Fruit fly (Drosophila melanogaster) whole organism, embryonic: ENCODE data around the gene CG11309.

Source experiments
- ATbp ChIP-seq: fragments of 200-800 bp; sonication (Bioruptor generic); optimal IDR thresholded peaks from 2 replicates; lab custom pipeline; 2017; ENCODE audit warnings: missing biosample characterization, mild to moderate bottlenecking, missing genetic modification characterization, missing genetic modification reagents
- Adf1 ChIP-seq: fragments of 200-800 bp; sonication (Bioruptor generic); IDR thresholded peaks from 2 replicates; pipeline ENCODE4 v1.3.6; 2022; ENCODE audit warnings: missing biosample characterization, missing genetic modification characterization
- Bteb2 ChIP-seq: fragments of 200-800 bp; sonication (Bioruptor generic); optimal IDR thresholded peaks from 2 replicates; lab custom pipeline; 2016; ENCODE audit warnings: missing biosample characterization, missing genetic modification characterization
- CG10147 ChIP-seq: fragments of 200-800 bp; sonication (Bioruptor generic); optimal IDR thresholded peaks from 2 replicates; lab custom pipeline; 2019; ENCODE audit warnings: missing biosample characterization, mild to moderate bottlenecking, missing genetic modification characterization, moderate library complexity
- CG10462 ChIP-seq: fragments of 200-800 bp; sonication (Bioruptor generic); optimal IDR thresholded peaks from 2 replicates; lab custom pipeline; 2016; ENCODE audit warnings: missing biosample characterization, missing genetic modification characterization
- CG10565 ChIP-seq: fragments of 200-800 bp; sonication (Bioruptor generic); optimal IDR thresholded peaks from 3 replicates; lab custom pipeline; 2016; ENCODE audit warnings: missing biosample characterization, mild to moderate bottlenecking, missing genetic modification characterization
- CG10959 ChIP-seq: fragments of 200-800 bp; sonication (Bioruptor generic); IDR thresholded peaks from 2 replicates; pipeline ENCODE4 v1.3.6; 2022; ENCODE audit warnings: missing biosample characterization, missing genetic modification characterization
- CG11456 ChIP-seq: fragments of 200-800 bp; sonication (Bioruptor generic); IDR thresholded peaks from 3 replicates; pipeline ENCODE4 v1.3.6; 2022; ENCODE audit warnings: missing biosample characterization, missing genetic modification characterization
- CG12071 ChIP-seq: fragments of 200-800 bp; sonication (Bioruptor generic); optimal IDR thresholded peaks from 3 replicates; lab custom pipeline; 2018; ENCODE audit warnings: missing biosample characterization, mild to moderate bottlenecking, missing genetic modification characterization
- CG12155 ChIP-seq: fragments of 200-800 bp; sonication (Bioruptor generic); optimal IDR thresholded peaks from 3 replicates; lab custom pipeline; 2016; ENCODE audit warnings: missing biosample characterization, missing genetic modification characterization
- CG12219 ChIP-seq: fragments of 200-800 bp; sonication (Bioruptor generic); optimal IDR thresholded peaks from 3 replicates; lab custom pipeline; 2018; ENCODE audit warnings: missing biosample characterization, mild to moderate bottlenecking, missing genetic modification characterization
- CG12744 ChIP-seq: fragments of 200-800 bp; sonication (Bioruptor generic); optimal IDR thresholded peaks from 2 replicates; lab custom pipeline; 2016; ENCODE audit warnings: missing biosample characterization, missing genetic modification characterization
- CG13296 ChIP-seq: fragments of 200-800 bp; sonication (Bioruptor generic); optimal IDR thresholded peaks from 3 replicates; lab custom pipeline; 2018; ENCODE audit warnings: missing biosample characterization, mild to moderate bottlenecking, missing genetic modification characterization
- CG1602 ChIP-seq: fragments of 200-800 bp; sonication (Bioruptor generic); optimal IDR thresholded peaks from 3 replicates; lab custom pipeline; 2016; ENCODE audit warnings: missing biosample characterization, missing genetic modification characterization
- CG16863 ChIP-seq: fragments of 200-800 bp; sonication (Bioruptor generic); optimal IDR thresholded peaks from 3 replicates; lab custom pipeline; 2016; ENCODE audit warnings: missing biosample characterization, missing genetic modification characterization
- CG2116 ChIP-seq: fragments of 200-800 bp; sonication (Bioruptor generic); optimal IDR thresholded peaks from 3 replicates; lab custom pipeline; 2018; ENCODE audit warnings: missing biosample characterization, mild to moderate bottlenecking, missing genetic modification characterization
- CG32772 ChIP-seq: fragments of 200-800 bp; sonication (Bioruptor generic); IDR thresholded peaks from 2 replicates; pipeline ENCODE4 v1.3.6; 2022; ENCODE audit warnings: missing biosample characterization, missing genetic modification characterization
- CG4328 ChIP-seq: fragments of 200-800 bp; sonication (Bioruptor generic); optimal IDR thresholded peaks from 3 replicates; lab custom pipeline; 2017; ENCODE audit warnings: missing biosample characterization, missing genetic modification reagents, missing genetic modification characterization
- CG43689 ChIP-seq: fragments of 200-800 bp; sonication (Bioruptor generic); IDR thresholded peaks from 2 replicates; pipeline ENCODE4 v1.3.6; 2022; ENCODE audit warnings: missing biosample characterization, missing genetic modification characterization
- CG6254 ChIP-seq: fragments of 200-800 bp; sonication (Bioruptor generic); optimal IDR thresholded peaks from 3 replicates; lab custom pipeline; 2017; ENCODE audit warnings: mild to moderate bottlenecking, missing biosample characterization, missing genetic modification reagents, missing genetic modification characterization
- CG6272 ChIP-seq: fragments of 200-800 bp; sonication (Bioruptor generic); IDR thresholded peaks from 2 replicates; pipeline ENCODE4 v1.3.6; 2022; ENCODE audit warnings: missing biosample characterization, missing genetic modification characterization
- CG6683 ChIP-seq: fragments of 200-800 bp; sonication (Bioruptor generic); optimal IDR thresholded peaks from 2 replicates; lab custom pipeline; 2017; ENCODE audit warnings: missing biosample characterization, mild to moderate bottlenecking, missing genetic modification characterization, missing genetic modification reagents
- CG6854 ChIP-seq: fragments of 200-800 bp; sonication (Bioruptor generic); optimal IDR thresholded peaks from 3 replicates; lab custom pipeline; 2017; ENCODE audit warnings: missing biosample characterization, mild to moderate bottlenecking, missing genetic modification characterization
- CG7745 ChIP-seq: fragments of 200-800 bp; sonication (Bioruptor generic); optimal IDR thresholded peaks from 2 replicates; lab custom pipeline; 2018; ENCODE audit warnings: missing biosample characterization, mild to moderate bottlenecking, missing genetic modification characterization, moderate library complexity
- CG7839 ChIP-seq: fragments of 200-800 bp; sonication (Bioruptor generic); optimal IDR thresholded peaks from 3 replicates; lab custom pipeline; 2018; ENCODE audit warnings: missing biosample characterization, mild to moderate bottlenecking, missing genetic modification characterization, moderate library complexity
- CG8359 ChIP-seq: fragments of 200-800 bp; sonication (Bioruptor generic); optimal IDR thresholded peaks from 2 replicates; lab custom pipeline; 2017; ENCODE audit warnings: missing biosample characterization, mild to moderate bottlenecking, missing genetic modification characterization, borderline replicate concordance
- CkIIα-i1 ChIP-seq: fragments of 200-800 bp; sonication (Bioruptor generic); IDR thresholded peaks from 2 replicates; pipeline ENCODE4 v1.3.6; 2022; ENCODE audit warnings: missing biosample characterization, missing genetic modification characterization
- Dbx ChIP-seq: fragments of 200-800 bp; sonication (Bioruptor generic); IDR thresholded peaks from 3 replicates; pipeline ENCODE4 v1.3.6; 2022; ENCODE audit warnings: missing biosample characterization, missing genetic modification characterization
- Fer2 ChIP-seq: fragments of 200-800 bp; sonication (Bioruptor generic); optimal IDR thresholded peaks from 2 replicates; lab custom pipeline; 2018; ENCODE audit warnings: missing biosample characterization, mild to moderate bottlenecking, missing genetic modification characterization, moderate library complexity
- HHEX ChIP-seq: fragments of 200-800 bp; sonication (Bioruptor generic); optimal IDR thresholded peaks from 3 replicates; lab custom pipeline; 2017; ENCODE audit warnings: missing biosample characterization, mild to moderate bottlenecking, missing genetic modification characterization, missing genetic modification reagents
- Jarid2 ChIP-seq: fragments of 200-800 bp; sonication (Bioruptor generic); optimal IDR thresholded peaks from 3 replicates; lab custom pipeline; 2017; ENCODE audit warnings: mild to moderate bottlenecking, missing biosample characterization, missing genetic modification reagents, missing genetic modification characterization
- Lhr ChIP-seq: fragments of 200-800 bp; sonication (Bioruptor generic); optimal IDR thresholded peaks from 3 replicates; lab custom pipeline; 2017; ENCODE audit warnings: mild to moderate bottlenecking, missing biosample characterization, missing genetic modification reagents, missing genetic modification characterization
- Lpt ChIP-seq: fragments of >200 bp; optimal IDR thresholded peaks from 2 replicates; lab custom pipeline; 2018; ENCODE audit warnings: missing biosample characterization, missing genetic modification characterization
- MESR4 ChIP-seq: fragments of 200-800 bp; sonication (Bioruptor generic); optimal IDR thresholded peaks from 2 replicates; lab custom pipeline; 2018; ENCODE audit warnings: missing biosample characterization, mild to moderate bottlenecking, missing genetic modification characterization, moderate library complexity
- Nf-YC ChIP-seq: fragments of 200-800 bp; optimal IDR thresholded peaks from 3 replicates; lab custom pipeline; 2019; ENCODE audit warnings: missing biosample characterization, mild to moderate bottlenecking, missing genetic modification characterization, moderate library complexity
- Stat92E ChIP-seq, 3 experiments: fragments of >200 bp in 2 of 3; fragments of 200-800 bp in 1 of 3; sonication (Bioruptor generic) in 1 of 3; optimal IDR thresholded peaks; 2 replicates each; lab custom pipeline; 2017 to 2019; ENCODE audit warnings: missing biosample characterization in 3 of 3, missing genetic modification characterization in 3 of 3, mild to moderate bottlenecking in 1 of 3, moderate library complexity in 1 of 3
- ap ChIP-seq: fragments of 200-800 bp; sonication (Bioruptor generic); IDR thresholded peaks from 2 replicates; pipeline ENCODE4 v1.3.6; 2022; ENCODE audit warnings: missing biosample characterization, missing genetic modification characterization
- ash1 ChIP-seq: fragments of 200-800 bp; sonication (Bioruptor generic); optimal IDR thresholded peaks from 2 replicates; lab custom pipeline; 2018; ENCODE audit warnings: missing biosample characterization, mild to moderate bottlenecking, missing genetic modification characterization
- cas ChIP-seq: fragments of 200-800 bp; sonication (Bioruptor generic); IDR thresholded peaks from 2 replicates; pipeline ENCODE4 v1.3.6; 2022; ENCODE audit warnings: missing biosample characterization, missing genetic modification characterization
- dmrt11E ChIP-seq: fragments of 200-800 bp; sonication (Bioruptor generic); optimal IDR thresholded peaks from 3 replicates; lab custom pipeline; 2018; ENCODE audit warnings: missing biosample characterization, mild to moderate bottlenecking, missing genetic modification characterization, moderate library complexity
- gfzf ChIP-seq: fragments of 200-800 bp; sonication (Bioruptor generic); optimal IDR thresholded peaks from 2 replicates; lab custom pipeline; 2016; ENCODE audit warnings: missing biosample characterization, mild to moderate bottlenecking, missing genetic modification characterization, moderate library complexity
- mam ChIP-seq: fragments of 200-800 bp; sonication (Bioruptor generic); optimal IDR thresholded peaks from 3 replicates; lab custom pipeline; 2016; ENCODE audit warnings: missing biosample characterization, missing genetic modification characterization
- otp ChIP-seq: fragments of 200-800 bp; sonication (Bioruptor generic); IDR thresholded peaks from 3 replicates; pipeline ENCODE4, ENCODE4 v1.3.6; 2022; ENCODE audit warnings: missing biosample characterization, missing genetic modification characterization
- p53 ChIP-seq: fragments of 200-800 bp; sonication (Bioruptor generic); optimal IDR thresholded peaks from 2 replicates; lab custom pipeline; 2016; ENCODE audit warnings: missing biosample characterization, missing genetic modification characterization
- pfk ChIP-seq: fragments of 200-800 bp; sonication (Bioruptor generic); optimal IDR thresholded peaks from 2 replicates; lab custom pipeline; 2018; ENCODE audit warnings: missing biosample characterization, mild to moderate bottlenecking, missing genetic modification characterization, moderate library complexity
- sc ChIP-seq, 3 experiments: fragments of >200 bp in 2 of 3; fragments of 200-800 bp in 1 of 3; sonication (Bioruptor generic) in 1 of 3; optimal IDR thresholded peaks; 2 replicates in 2 of 3; 3 replicates in 1 of 3; lab custom pipeline; 2017; ENCODE audit warnings: mild to moderate bottlenecking in 1 of 3, missing biosample characterization in 1 of 3, missing genetic modification characterization in 1 of 3, missing genetic modification reagents in 1 of 3
- sna ChIP-seq: fragments of 200-800 bp; sonication (Bioruptor generic); IDR thresholded peaks from 2 replicates; pipeline ENCODE4 v1.3.6; 2022; ENCODE audit warnings: missing biosample characterization, missing genetic modification characterization; ENCODE audit not compliant: partially characterized antibody
- ttk ChIP-seq: fragments of 200-800 bp; sonication (Bioruptor generic); IDR thresholded peaks from 2 replicates; pipeline ENCODE4 v2.1.2; 2022; ENCODE audit warnings: missing biosample characterization, missing genetic modification characterization
- usp ChIP-seq: fragments of >200 bp; optimal IDR thresholded peaks from 2 replicates; lab custom pipeline; 2017; ENCODE audit warnings: missing biosample characterization, missing genetic modification characterization

Gene CG11309

dm6 chr3L:21347197-21347831 lies 42.9 kb upstream of the CG11309 start (continued):
- TF ChIP-seq CG7839 (tag; lab: Kevin White, UChicago) (peak; percentile 78), Adf1 (GFP tag; lab: Robert Waterston, UW) (no peak), CG6254 (GFP tag; lab: Kevin White, UChicago) (no peak), Lpt (GFP tag; lab: Kevin White, UChicago) (no peak), Stat92E (GFP tag; optimal IDR thresholded peaks at IDR 0.05; lab: Kevin White, UChicago) (no peak), CG32772 (GFP tag; lab: Robert Waterston, UW) (no peak), CG8359 (GFP tag; lab: Kevin White, UChicago) (no peak), CG43689 (GFP tag; lab: Robert Waterston, UW) (0 out of 2 replicates have a peak, but pooled peaks have one; percentile 12), Lhr (GFP tag; lab: Kevin White, UChicago) (peak; percentile 28), CG6683 (GFP tag; lab: Kevin White, UChicago) (no peak), CG13296 (GFP tag; lab: Kevin White, UChicago) (peak; percentile 15), CG4328 (GFP tag; lab: Kevin White, UChicago) (no peak), pfk (GFP tag; lab: Kevin White, UChicago) (no peak), Bteb2 (peak; percentile 32), ATbp (GFP tag; lab: Kevin White, UChicago) (peak; percentile 47), ttk (GFP tag; lab: Robert Waterston, UW) (peak; percentile 45; the same call in 1 of the 2 replicates), CkIIα-i1 (GFP tag; lab: Robert Waterston, UW) (no peak), CG10565 (GFP tag; lab: Kevin White, UChicago) (no peak), CG16863 (GFP tag; lab: Kevin White, UChicago) (peak; percentile 43), HHEX (peak; percentile 42), CG10147 (GFP tag; lab: Kevin White, UChicago) (no peak), cas (no peak), otp (GFP tag; lab: Robert Waterston, UW) (0 out of 3 replicates have a peak, but pooled peaks have one; percentile 59), CG12071 (peak; percentile 24), CG7745 (tag; lab: Kevin White, UChicago) (no peak), mam (peak; percentile 39), p53 (GFP tag; lab: Kevin White, UChicago) (no peak), CG2116 (peak; percentile 27), sc (optimal IDR thresholded peaks at IDR 0.05; lab: Kevin White, UChicago) (no peak), sc (GFP tag; optimal IDR thresholded peaks at IDR 0.05; lab: Kevin White, UChicago) (peak; percentile 69), Jarid2 (GFP tag; lab: Kevin White, UChicago) (no peak), MESR4 (no peak), CG11456 (GFP tag; lab: Robert Waterston, UW) (0 out of 3 replicates have a peak, but pooled peaks have one; percentile 29), Dbx (no peak), CG6854 (GFP tag; lab: Kevin White, UChicago) (no peak), usp (GFP tag; lab: Kevin White, UChicago) (no peak), CG10462 (GFP tag; lab: Kevin White, UChicago) (no peak), CG12155 (GFP tag; lab: Kevin White, UChicago) (peak; percentile 8), CG6272 (GFP tag; lab: Robert Waterston, UW) (no peak), CG10959 (GFP tag; lab: Robert Waterston, UW) (no peak; the same call in 1 of the 2 replicates), ash1 (GFP tag; lab: Kevin White, UChicago) (no peak), Fer2 (tag; lab: Kevin White, UChicago) (no peak), sna (GFP tag; lab: Robert Waterston, UW) (no peak), CG12744 (GFP tag; lab: Kevin White, UChicago) (no peak), CG12219 (GFP tag; lab: Kevin White, UChicago) (peak; percentile 9), ap (GFP tag; lab: Robert Waterston, UW) (no peak), Nf-YC (tag; lab: Kevin White, UChicago) (no peak), CG1602 (GFP tag; lab: Kevin White, UChicago) (peak; percentile 36), gfzf (GFP tag; lab: Kevin White, UChicago) (no peak), dmrt11E (peak; percentile 7)
